Worm (Caenorhabditis elegans) whole organism, L2 larva: ENCODE results near the gene K09C6.3.

Source experiments
- R02D3.7 ChIP-seq: fragments of 150-350 bp; optimal IDR thresholded peaks from 2 replicates; lab custom pipeline; 2014; ENCODE audit warnings: missing biosample characterization, missing genetic modification characterization
- ceh-16 ChIP-seq: fragments of 150-350 bp; optimal IDR thresholded peaks from 2 replicates; lab custom pipeline; 2014; ENCODE audit warnings: missing biosample characterization, missing genetic modification characterization
- elt-1 ChIP-seq: fragments of 150-350 bp; optimal IDR thresholded peaks from 2 replicates; lab custom pipeline; 2014; ENCODE audit warnings: missing biosample characterization, missing genetic modification characterization
- nhr-12 ChIP-seq: fragments of 150-350 bp; optimal IDR thresholded peaks from 2 replicates; lab custom pipeline; 2014; ENCODE audit warnings: missing biosample characterization, missing genetic modification characterization
- nhr-237 ChIP-seq: fragments of 150-350 bp; optimal IDR thresholded peaks from 2 replicates; lab custom pipeline; 2014; ENCODE audit warnings: missing biosample characterization, missing genetic modification characterization
- skn-1 ChIP-seq: sonication (generic microtip); optimal IDR thresholded peaks from 2 replicates; lab custom pipeline; 2017; ENCODE audit warnings: missing biosample characterization, missing genetic modification characterization
- snpc-4 ChIP-seq: fragments of 150-350 bp; optimal IDR thresholded peaks from 2 replicates; lab custom pipeline; 2014; ENCODE audit warnings: missing biosample characterization, missing genetic modification characterization

DNA sequence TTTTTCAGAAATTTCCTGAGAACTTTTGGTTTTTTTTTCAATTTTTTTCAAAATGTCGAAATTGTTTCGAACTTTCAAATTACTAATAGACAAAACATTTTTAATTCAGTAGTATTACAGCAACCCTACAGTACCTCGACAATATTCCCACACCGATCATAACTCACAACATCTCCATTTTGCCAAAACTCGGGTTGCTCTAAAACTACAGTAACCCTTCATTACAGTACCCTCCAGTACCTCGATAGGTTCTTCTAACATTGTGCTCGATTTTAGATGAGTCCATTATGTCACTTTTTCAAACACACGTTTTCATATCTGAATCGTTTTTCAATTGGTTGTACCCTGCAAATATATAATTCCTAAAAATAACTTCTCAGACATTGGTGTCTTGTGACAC lies 3.2 kb upstream of the K09C6.3 start:
- no peak for TF ChIP-seq R02D3.7 (tag; lab: Kevin White, UChicago)
- TF ChIP-seq nhr-237 (tag; lab: Kevin White, UChicago) = no peak
- TF ChIP-seq snpc-4 (tag; lab: Kevin White, UChicago) = no peak
- no peak for TF ChIP-seq ceh-16
- no peak for TF ChIP-seq elt-1 (tag; lab: Kevin White, UChicago)
- no peak for TF ChIP-seq skn-1 (tag; lab: Kevin White, UChicago)
- no peak for TF ChIP-seq nhr-12
